Worm (Caenorhabditis elegans) whole organism, midembryonic: ENCODE results near the gene Y60A3A.24.

Experiments used
- cog-1 ChIP-seq: sonication (generic microtip); optimal IDR thresholded peaks from 2 replicates; lab custom pipeline; 2016; ENCODE audit warnings: missing genetic modification characterization, missing compliant biosample characterization
- flt-1 ChIP-seq: fragments of 200-800 bp; sonication (Bioruptor generic); IDR thresholded peaks from 2 replicates; pipeline ENCODE4 v1.3.6; 2022; ENCODE audit warnings: missing genetic modification characterization, missing compliant biosample characterization
- klf-2 ChIP-seq: fragments of 200-800 bp; sonication (Bioruptor generic); conservative IDR thresholded peaks from 2 replicates; pipeline ENCODE4 v1.3.6; 2022; ENCODE audit warnings: missing genetic modification reagents, missing genetic modification characterization, missing compliant biosample characterization
- ref-1 ChIP-seq: fragments of 200-800 bp; sonication (Bioruptor generic); conservative IDR thresholded peaks from 2 replicates; pipeline ENCODE4 v1.3.6; 2022; ENCODE audit warnings: missing genetic modification reagents, missing genetic modification characterization, missing compliant biosample characterization
- tab-1 ChIP-seq: fragments of 200-800 bp; sonication (Bioruptor generic); IDR thresholded peaks from 2 replicates; pipeline ENCODE4 v1.3.6; 2022; ENCODE audit warnings: missing genetic modification characterization, missing compliant biosample characterization
- ztf-23 ChIP-seq: fragments of 200-800 bp; sonication (Bioruptor generic); IDR thresholded peaks from 2 replicates; pipeline ENCODE4 v1.3.6; 2022; ENCODE audit warnings: missing genetic modification reagents, missing genetic modification characterization, missing compliant biosample characterization
- ztf-29 ChIP-seq: fragments of 200-800 bp; sonication (Bioruptor generic); IDR thresholded peaks from 2 replicates; pipeline ENCODE4 v1.3.6; 2022; ENCODE audit warnings: missing genetic modification reagents, missing genetic modification characterization, missing compliant biosample characterization

- TF ChIP-seq klf-2 (GFP tag; lab: Robert Waterston, UW) (no peak), ref-1 (GFP tag; lab: Robert Waterston, UW) (no peak), flt-1 (GFP tag; lab: Robert Waterston, UW) (no peak), ztf-29 (GFP tag; lab: Robert Waterston, UW) (no peak), cog-1 (tag; lab: Kevin White, UChicago) (no peak), tab-1 (GFP tag; lab: Robert Waterston, UW) (no peak), ztf-23 (no peak)
Measured at ce11 chrV:20011199-20011598, 29.5 kb upstream of the Y60A3A.24 start.
